Worm (Caenorhabditis elegans) whole organism, L1 larva: Measurements from ENCODE around the gene melo-1.

Source experiments
- C04F5.9 ChIP-seq: sonication (generic microtip); optimal IDR thresholded peaks from 2 replicates; lab custom pipeline; 2016; ENCODE audit warnings: missing genetic modification characterization, missing compliant biosample characterization
- C16A3.4 ChIP-seq: fragments of 150-350 bp; optimal IDR thresholded peaks from 2 replicates; lab custom pipeline; 2014; ENCODE audit warnings: missing biosample characterization, missing genetic modification characterization
- ceh-82 ChIP-seq, 3 experiments: fragments of 150-350 bp in 1 of 3; sonication (generic microtip) in 2 of 3; optimal IDR thresholded peaks; 2 replicates each; lab custom pipeline; 2014 to 2017; ENCODE audit warnings: missing biosample characterization in 3 of 3, missing genetic modification characterization in 3 of 3
- ces-1 ChIP-seq: fragments of 150-350 bp; optimal IDR thresholded peaks from 2 replicates; lab custom pipeline; 2014; ENCODE audit warnings: missing biosample characterization, missing genetic modification reagents, missing genetic modification characterization
- dpl-1 ChIP-seq, 3 experiments: fragments of 150-350 bp in 2 of 3; sonication (generic microtip) in 1 of 3; optimal IDR thresholded peaks; 2 replicates each; lab custom pipeline; 2014 to 2017; ENCODE audit warnings: missing biosample characterization in 3 of 3, missing genetic modification characterization in 3 of 3, missing genetic modification reagents in 3 of 3
- efl-1 ChIP-seq, 4 experiments: fragments of 150-350 bp; optimal IDR thresholded peaks in 3 of 4; peaks in 1 of 4; 1 replicate in 1 of 4; 2 replicates in 3 of 4; lab custom pipeline; 2014; ENCODE audit warnings: missing biosample characterization in 2 of 4, missing genetic modification characterization in 2 of 4, missing genetic modification reagents in 2 of 4
- efl-3 ChIP-seq: fragments of 200-800 bp; sonication (Bioruptor generic); optimal IDR thresholded peaks from 2 replicates; lab custom pipeline; 2018; ENCODE audit warnings: mild to moderate bottlenecking, missing genetic modification characterization, missing compliant biosample characterization
- elt-3 ChIP-seq, 6 experiments: fragments of 150-350 bp in 1 of 6; sonication (generic microtip); optimal IDR thresholded peaks; 2 replicates each; lab custom pipeline; 2017 to 2018; ENCODE audit warnings: missing biosample characterization in 6 of 6, missing genetic modification characterization in 6 of 6, inconsistent platforms in 1 of 6
- ets-5 ChIP-seq: fragments of 200-800 bp; sonication (Bioruptor generic); IDR thresholded peaks from 2 replicates; pipeline ENCODE4 v1.3.6; 2022; ENCODE audit warnings: missing genetic modification characterization, missing compliant biosample characterization
- fkh-10 ChIP-seq: sonication (generic microtip); optimal IDR thresholded peaks from 2 replicates; lab custom pipeline; 2017; ENCODE audit warnings: missing biosample characterization, missing genetic modification reagents, missing genetic modification characterization
- fos-1 ChIP-seq: fragments of 150-350 bp; optimal IDR thresholded peaks from 2 replicates; lab custom pipeline; 2014; ENCODE audit warnings: missing biosample characterization, missing genetic modification characterization
- grh-1 ChIP-seq: fragments of 200-800 bp; sonication (Bioruptor generic); IDR thresholded peaks from 2 replicates; pipeline ENCODE4 v1.3.6; 2022; ENCODE audit warnings: missing genetic modification reagents, missing genetic modification characterization, missing compliant biosample characterization
- irx-1 ChIP-seq: sonication (generic microtip); optimal IDR thresholded peaks from 2 replicates; lab custom pipeline; 2016; ENCODE audit warnings: missing genetic modification characterization, missing compliant biosample characterization
- isw-1 ChIP-seq: fragments of 200-800 bp; sonication (Bioruptor generic); IDR thresholded peaks from 2 replicates; pipeline ENCODE4 v1.3.6; 2022; ENCODE audit warnings: missing genetic modification characterization, missing compliant biosample characterization
- lsy-2 ChIP-seq, 2 experiments: fragments of 150-350 bp; optimal IDR thresholded peaks; 2 replicates each; lab custom pipeline; 2014; ENCODE audit warnings: missing biosample characterization in 2 of 2, missing genetic modification characterization in 2 of 2
- mab-9 ChIP-seq: fragments of 200-800 bp; sonication (Bioruptor generic); IDR thresholded peaks from 2 replicates; pipeline ENCODE4 v1.3.6; 2022; ENCODE audit warnings: missing genetic modification reagents, missing genetic modification characterization, missing compliant biosample characterization
- mdl-1 ChIP-seq, 2 experiments: fragments of 150-350 bp; optimal IDR thresholded peaks; 2 replicates each; lab custom pipeline; 2014 to 2017; ENCODE audit warnings: missing biosample characterization in 2 of 2, missing genetic modification characterization in 2 of 2, inconsistent platforms in 1 of 2
- mef-2 ChIP-seq: fragments of 150-350 bp; optimal IDR thresholded peaks from 2 replicates; lab custom pipeline; 2014; ENCODE audit warnings: missing biosample characterization, missing genetic modification characterization
- nhr-12 ChIP-seq: sonication (generic microtip); optimal IDR thresholded peaks from 2 replicates; lab custom pipeline; 2017; ENCODE audit warnings: missing biosample characterization, missing genetic modification characterization
- nhr-20 ChIP-seq: sonication (generic microtip); optimal IDR thresholded peaks from 2 replicates; lab custom pipeline; 2016; ENCODE audit warnings: mild to moderate bottlenecking, missing genetic modification characterization, missing compliant biosample characterization
- nhr-237 ChIP-seq: fragments of 150-350 bp; optimal IDR thresholded peaks from 2 replicates; lab custom pipeline; 2014; ENCODE audit warnings: missing biosample characterization, missing genetic modification characterization
- nhr-47 ChIP-seq: sonication (generic microtip); optimal IDR thresholded peaks from 2 replicates; lab custom pipeline; 2016; ENCODE audit warnings: mild to moderate bottlenecking, missing genetic modification characterization, moderate library complexity, missing compliant biosample characterization
- nhr-77 ChIP-seq: fragments of 150-350 bp; optimal IDR thresholded peaks from 2 replicates; lab custom pipeline; 2014; ENCODE audit warnings: missing biosample characterization, missing genetic modification characterization
- nhr-84 ChIP-seq: sonication (generic microtip); optimal IDR thresholded peaks from 2 replicates; lab custom pipeline; 2017; ENCODE audit warnings: missing biosample characterization, missing genetic modification characterization
- nhr-85 ChIP-seq: sonication (generic microtip); peaks from one replicate; lab custom pipeline; 2016; ENCODE audit warnings: missing genetic modification characterization, inconsistent platforms, missing compliant biosample characterization
- nhr-90 ChIP-seq: sonication (generic microtip); optimal IDR thresholded peaks from 2 replicates; lab custom pipeline; 2016; ENCODE audit warnings: mild to moderate bottlenecking, missing genetic modification characterization, missing compliant biosample characterization; ENCODE audit not compliant: poor library complexity
- pax-3 ChIP-seq: fragments of 200-800 bp; sonication (Bioruptor generic); optimal IDR thresholded peaks from 2 replicates; lab custom pipeline; 2018; ENCODE audit warnings: mild to moderate bottlenecking, missing genetic modification characterization, moderate library complexity, missing compliant biosample characterization
- rnt-1 ChIP-seq: sonication (generic microtip); optimal IDR thresholded peaks from 2 replicates; lab custom pipeline; 2016; ENCODE audit warnings: mild to moderate bottlenecking, missing genetic modification characterization, moderate library complexity, missing compliant biosample characterization
- sox-4 ChIP-seq: sonication (generic microtip); optimal IDR thresholded peaks from 2 replicates; lab custom pipeline; 2016; ENCODE audit warnings: missing genetic modification characterization, missing compliant biosample characterization
- swsn-7 ChIP-seq: sonication (generic microtip); optimal IDR thresholded peaks from 2 replicates; lab custom pipeline; 2016; ENCODE audit warnings: missing genetic modification characterization, missing compliant biosample characterization
- unc-30 ChIP-seq: sonication (generic microtip); optimal IDR thresholded peaks from 2 replicates; lab custom pipeline; 2017; ENCODE audit warnings: missing biosample characterization, missing genetic modification characterization
- unc-86 ChIP-seq: sonication (generic microtip); optimal IDR thresholded peaks from 2 replicates; lab custom pipeline; 2016; ENCODE audit warnings: missing genetic modification characterization, missing compliant biosample characterization
- unc-98 ChIP-seq: fragments of 200-800 bp; sonication (Bioruptor generic); IDR thresholded peaks from 2 replicates; pipeline ENCODE4 v1.3.6; 2022; ENCODE audit warnings: missing genetic modification characterization, missing compliant biosample characterization
- xbp-1 ChIP-seq: sonication (generic microtip); optimal IDR thresholded peaks from 2 replicates; lab custom pipeline; 2016; ENCODE audit warnings: missing genetic modification characterization, missing compliant biosample characterization
- ztf-4 ChIP-seq: fragments of 150-350 bp; optimal IDR thresholded peaks from 2 replicates; lab custom pipeline; 2014; ENCODE audit warnings: missing biosample characterization, missing genetic modification characterization

Gene melo-1

ce11 chrIV:14825379-14825778, 38.5 kb downstream of the melo-1 start, which contains the start of gene rps-18:
rps-18 (plus strand) TSS chrIV:14825679.
- TF ChIP-seq nhr-12 (tag; lab: Kevin White, UChicago) (no peak), efl-3 (no peak), ceh-82 (tag; optimal IDR thresholded peaks at IDR 0.05; lab: Kevin White, UChicago) (no peak), efl-1 (optimal IDR thresholded peaks at IDR 0.05; lab: Kevin White, UChicago) (no peak), efl-1 (GFP tag; optimal IDR thresholded peaks at IDR 0.05 in 1 of 2; lab: Kevin White, UChicago) (no peak), C04F5.9 (tag; lab: Kevin White, UChicago) (no peak), mdl-1 (tag; optimal IDR thresholded peaks at IDR 0.05; lab: Kevin White, UChicago) (no peak), C16A3.4 (tag; lab: Kevin White, UChicago) (no peak), isw-1 (GFP tag; lab: Robert Waterston, UW) (no peak), xbp-1 (tag; lab: Kevin White, UChicago) (no peak)

ce11 chrIV:14826151-14826757, 39.4 kb downstream of the melo-1 start:
- TF ChIP-seq nhr-20 (tag; lab: Kevin White, UChicago) = no peak
- no peak for TF ChIP-seq pax-3
- no peak for TF ChIP-seq nhr-12 (tag; lab: Kevin White, UChicago)
- peak; percentile 31 for TF ChIP-seq nhr-85 (tag; lab: Kevin White, UChicago)
- TF ChIP-seq nhr-84 = no peak
- TF ChIP-seq mab-9 = no peak
- TF ChIP-seq, all 84 proteins: peak for 1

ce11 chrIV:14828218-14828617, 41.4 kb downstream of the melo-1 start:
- TF ChIP-seq ets-5 (GFP tag; lab: Robert Waterston, UW) = no peak
- no peak for TF ChIP-seq ces-1 (GFP tag; lab: Kevin White, UChicago)
- TF ChIP-seq fkh-10 (GFP tag; lab: Kevin White, UChicago) = no peak
- TF ChIP-seq elt-3 (tag; optimal IDR thresholded peaks at IDR 0.05; lab: Kevin White, UChicago) = no peak
- no peak for TF ChIP-seq swsn-7
- TF ChIP-seq nhr-237 = no peak
- no peak for TF ChIP-seq mef-2 (tag; lab: Kevin White, UChicago)
- TF ChIP-seq nhr-47 (tag; lab: Kevin White, UChicago) = no peak
- no peak for TF ChIP-seq nhr-90 (tag; lab: Kevin White, UChicago)
- TF ChIP-seq fos-1 (tag; lab: Kevin White, UChicago) = no peak
- no peak for TF ChIP-seq rnt-1 (tag; lab: Kevin White, UChicago)
- TF ChIP-seq ztf-4 = no peak
- no peak for TF ChIP-seq sox-4 (tag; lab: Kevin White, UChicago)
- TF ChIP-seq lsy-2 (tag; optimal IDR thresholded peaks at IDR 0.05; lab: Kevin White, UChicago) = no peak
- no peak for TF ChIP-seq nhr-12 (tag; lab: Kevin White, UChicago)
- no peak for TF ChIP-seq C04F5.9 (tag; lab: Kevin White, UChicago)
- no peak for TF ChIP-seq dpl-1 (GFP tag; optimal IDR thresholded peaks at IDR 0.05; lab: Kevin White, UChicago)
- TF ChIP-seq unc-98 = no peak
- TF ChIP-seq nhr-77 (tag; lab: Kevin White, UChicago) = no peak
- no peak for TF ChIP-seq irx-1

ce11 chrIV:14829026-14829425, 42.2 kb downstream of the melo-1 start, which contains the start of gene hhat-2:
hhat-2 (minus strand) TSS chrIV:14829126.
- TF ChIP-seq xbp-1 (tag; lab: Kevin White, UChicago) (no peak), nhr-20 (tag; lab: Kevin White, UChicago) (no peak), nhr-90 (tag; lab: Kevin White, UChicago) (no peak), grh-1 (GFP tag; lab: Robert Waterston, UW) (no peak), unc-86 (tag; lab: Kevin White, UChicago) (no peak), unc-30 (tag; lab: Kevin White, UChicago) (no peak)
